Worm (Caenorhabditis elegans): ENCODE results near the gene C05D12.4.
A peak's percentile ranks its signal among the peaks of the same experiment; 100 is the strongest.

The C05D12.4 gene

ce11 chrII:11440265-11440664, 8.6 kb downstream of the C05D12.4 start, which contains the start of gene VW02B12L.2:
Gene VW02B12L.2, minus strand, starts transcription at chrII:11440329.
- TF ChIP-seq mdt-29 (GFP tag; IDR thresholded peaks at IDR 0.05) = no peak
- peak; percentile 28 for TF ChIP-seq nhr-28 (tag; optimal IDR thresholded peaks at IDR 0.05)
- TF ChIP-seq nhr-42 (GFP tag; IDR thresholded peaks at IDR 0.05) = no peak
- TF ChIP-seq spr-3 (GFP tag; optimal IDR thresholded peaks at IDR 0.05) = no peak
- peak in 1 of 2 experiments; percentile 66 for TF ChIP-seq lsy-2 (tag; optimal IDR thresholded peaks at IDR 0.05)
- TF ChIP-seq Y5F2A.4 (GFP tag; optimal IDR thresholded peaks at IDR 0.05) = no peak
- TF ChIP-seq jun-1 (tag; optimal IDR thresholded peaks at IDR 0.05) = no peak
- no peak for TF ChIP-seq lin-1 (GFP tag; IDR thresholded peaks at IDR 0.05)
- no peak for TF ChIP-seq zfp-2 (tag; optimal IDR thresholded peaks at IDR 0.05)
- no peak for TF ChIP-seq daf-12 (tag; optimal IDR thresholded peaks at IDR 0.05)
- no peak for TF ChIP-seq dmd-9 (GFP tag; IDR thresholded peaks at IDR 0.05)
- no peak for TF ChIP-seq set-16 (GFP tag; IDR thresholded peaks at IDR 0.05)
- peak; percentile 25 for TF ChIP-seq aha-1 (tag)
- no peak for TF ChIP-seq F37D6.2 (tag; optimal IDR thresholded peaks at IDR 0.05)
- no peak for TF ChIP-seq lir-3 (tag; optimal IDR thresholded peaks at IDR 0.05)
- TF ChIP-seq tag-97 (GFP tag; IDR thresholded peaks at IDR 0.05) = no peak
- TF ChIP-seq aly-2 (tag; optimal IDR thresholded peaks at IDR 0.05) = no peak
- TF ChIP-seq F26F4.8 (GFP tag; conservative IDR thresholded peaks at IDR 0.05) = no peak
- TF ChIP-seq dve-1 (tag; optimal IDR thresholded peaks at IDR 0.05; ENCODE audit: insufficient read depth) = no peak
- no peak for TF ChIP-seq pha-4 (GFP tag; IDR thresholded peaks at IDR 0.05)
- no peak for TF ChIP-seq pha-4 (tag; optimal IDR thresholded peaks at IDR 0.05)
- TF ChIP-seq dpl-1 (GFP tag; optimal IDR thresholded peaks at IDR 0.05) = peak; percentile 83
- no peak for TF ChIP-seq ceh-44 (GFP tag; IDR thresholded peaks at IDR 0.05)
- TF ChIP-seq dmd-6 (GFP tag; IDR thresholded peaks at IDR 0.05) = no peak
- TF ChIP-seq unc-62 (GFP tag; optimal IDR thresholded peaks at IDR 0.05 in 1 of 2) = no peak
- TF ChIP-seq unc-62 (tag; optimal IDR thresholded peaks at IDR 0.05) = no peak
- no peak for TF ChIP-seq F10B5.3 (tag; optimal IDR thresholded peaks at IDR 0.05)
- peak; percentile 94 for TF ChIP-seq T20F7.1 (GFP tag; optimal IDR thresholded peaks at IDR 0.05)
- peak; percentile 14 for TF ChIP-seq mes-2 (tag; optimal IDR thresholded peaks at IDR 0.05; ENCODE audit: poor library complexity, severe bottlenecking)
- peak; percentile 65 for TF ChIP-seq R02D3.7 (tag; optimal IDR thresholded peaks at IDR 0.05)
- TF ChIP-seq Y48G9A.11 (GFP tag; IDR thresholded peaks at IDR 0.05) = peak; percentile 45; the same call in 1 of the 2 replicates
- TF ChIP-seq sdz-12 (GFP tag; optimal IDR thresholded peaks at IDR 0.05) = no peak
- TF ChIP-seq nhr-41 (GFP tag; IDR thresholded peaks at IDR 0.05) = no peak
- TF ChIP-seq zip-2 (tag; optimal IDR thresholded peaks at IDR 0.05) = no peak
- no peak for TF ChIP-seq nhr-48 (tag; optimal IDR thresholded peaks at IDR 0.05)
- TF ChIP-seq ces-1 (GFP tag; optimal IDR thresholded peaks at IDR 0.05) = no peak
- no peak for TF ChIP-seq daf-16 (GFP tag; optimal IDR thresholded peaks at IDR 0.05)
- TF ChIP-seq daf-16 (tag; optimal IDR thresholded peaks at IDR 0.05) = peak; percentile 15
- no peak for TF ChIP-seq unc-130 (GFP tag; optimal IDR thresholded peaks at IDR 0.05)

- peak; percentile 31 for TF ChIP-seq aha-1 (tag)
Measured at ce11 chrII:11442425-11442824, 10.7 kb downstream of the C05D12.4 start, which contains the start of gene ebp-2. Gene ebp-2, plus strand, starts transcription at chrII:11442725.

ce11 chrII:11443128-11443527, 11.4 kb downstream of the C05D12.4 start:
- TF ChIP-seq daf-19 (GFP tag; conservative IDR thresholded peaks at IDR 0.05) (no peak), egl-43 (GFP tag; IDR thresholded peaks at IDR 0.05) (peak; percentile 49; the same call in 1 of the 2 replicates), snpc-1.2 (GFP tag; IDR thresholded peaks at IDR 0.05) (0 out of 2 replicates have a peak, but pooled peaks have one; percentile 36), mdl-1 (tag; optimal IDR thresholded peaks at IDR 0.05) (no peak), T20F7.1 (GFP tag; optimal IDR thresholded peaks at IDR 0.05) (no peak), set-16 (GFP tag; IDR thresholded peaks at IDR 0.05) (peak; percentile 96)

Data from whole organism, L4 larva.